Worm (Caenorhabditis elegans): ENCODE measurements around the gene pgp-9.

pgp-9 gene

ce11 chrV:17755592-17755991 lies at the start of gene pgp-9:
Gene pgp-9, plus strand, starts transcription at chrV:17755892.
- no peak for TF ChIP-seq B0310.2 (tag; optimal IDR thresholded peaks at IDR 0.05)
- TF ChIP-seq hmg-4 (GFP tag; optimal IDR thresholded peaks at IDR 0.05) = no peak
- no peak for TF ChIP-seq tbx-11 (GFP tag; IDR thresholded peaks at IDR 0.05)
- no peak for TF ChIP-seq hmbx-1 (tag; optimal IDR thresholded peaks at IDR 0.05)
- no peak for TF ChIP-seq F13C5.2 (tag; optimal IDR thresholded peaks at IDR 0.05)
- TF ChIP-seq ets-7 (tag; optimal IDR thresholded peaks at IDR 0.05) = no peak
- TF ChIP-seq scrt-1 (GFP tag; IDR thresholded peaks at IDR 0.05) = no peak
- no peak for TF ChIP-seq aly-1 (tag; optimal IDR thresholded peaks at IDR 0.05)
- no peak for TF ChIP-seq tra-4 (tag; optimal IDR thresholded peaks at IDR 0.05)
- no peak for TF ChIP-seq ceh-13 (GFP tag; optimal IDR thresholded peaks at IDR 0.05)
- TF ChIP-seq pes-1 (GFP tag; IDR thresholded peaks at IDR 0.05) = no peak
- no peak for TF ChIP-seq sea-1 (GFP tag; conservative IDR thresholded peaks at IDR 0.05)

DNA sequence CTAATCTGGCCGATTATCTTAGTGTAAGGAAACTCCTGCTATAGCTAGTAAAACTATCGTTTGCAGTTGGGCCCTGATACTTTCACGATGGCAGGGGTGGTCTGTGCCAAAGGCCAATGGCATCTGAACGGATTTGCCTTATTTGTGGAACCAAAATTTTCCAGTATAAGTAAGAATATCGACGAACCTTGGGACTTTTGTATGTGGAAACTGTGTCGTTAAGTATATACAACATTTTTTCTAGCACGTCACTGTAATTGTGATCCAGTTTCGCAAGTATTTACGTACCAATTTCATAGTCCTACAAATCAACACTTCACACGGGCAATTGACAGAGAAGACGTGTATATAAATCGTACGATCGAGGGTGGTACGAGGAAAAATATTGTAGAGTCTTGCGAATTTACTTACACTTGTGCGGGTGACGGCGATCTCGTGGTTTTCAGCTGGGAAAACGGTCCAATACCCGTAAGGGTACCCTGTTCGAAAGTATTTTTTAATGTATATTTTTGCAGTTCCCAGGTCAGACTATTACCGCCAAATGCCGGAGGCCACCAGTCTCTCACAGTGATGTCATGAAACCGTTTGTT lies 49.4 kb upstream of the pgp-9 start:
- no peak for TF ChIP-seq ceh-13 (GFP tag; optimal IDR thresholded peaks at IDR 0.05)
- TF ChIP-seq hmg-4 (GFP tag; optimal IDR thresholded peaks at IDR 0.05) = no peak
- no peak for TF ChIP-seq sea-1 (GFP tag; conservative IDR thresholded peaks at IDR 0.05)
- TF ChIP-seq scrt-1 (GFP tag; IDR thresholded peaks at IDR 0.05) = no peak
- no peak for TF ChIP-seq aly-1 (tag; optimal IDR thresholded peaks at IDR 0.05)
- no peak for TF ChIP-seq flt-1 (GFP tag; IDR thresholded peaks at IDR 0.05)
- no peak for TF ChIP-seq tra-4 (tag; optimal IDR thresholded peaks at IDR 0.05)
- no peak for TF ChIP-seq tbx-11 (GFP tag; IDR thresholded peaks at IDR 0.05)
- TF ChIP-seq ets-7 (tag; optimal IDR thresholded peaks at IDR 0.05) = no peak
- TF ChIP-seq ceh-36 (tag; optimal IDR thresholded peaks at IDR 0.05) = no peak
- TF ChIP-seq F13C5.2 (tag; optimal IDR thresholded peaks at IDR 0.05) = no peak
- TF ChIP-seq pes-1 (GFP tag; IDR thresholded peaks at IDR 0.05) = no peak
- no peak for TF ChIP-seq B0310.2 (tag; optimal IDR thresholded peaks at IDR 0.05)
- TF ChIP-seq hmbx-1 (tag; optimal IDR thresholded peaks at IDR 0.05) = no peak
- TF ChIP-seq hnd-1 (tag; optimal IDR thresholded peaks at IDR 0.05) = no peak
- TF ChIP-seq ama-1 (optimal IDR thresholded peaks at IDR 0.05) = no peak

DNA sequence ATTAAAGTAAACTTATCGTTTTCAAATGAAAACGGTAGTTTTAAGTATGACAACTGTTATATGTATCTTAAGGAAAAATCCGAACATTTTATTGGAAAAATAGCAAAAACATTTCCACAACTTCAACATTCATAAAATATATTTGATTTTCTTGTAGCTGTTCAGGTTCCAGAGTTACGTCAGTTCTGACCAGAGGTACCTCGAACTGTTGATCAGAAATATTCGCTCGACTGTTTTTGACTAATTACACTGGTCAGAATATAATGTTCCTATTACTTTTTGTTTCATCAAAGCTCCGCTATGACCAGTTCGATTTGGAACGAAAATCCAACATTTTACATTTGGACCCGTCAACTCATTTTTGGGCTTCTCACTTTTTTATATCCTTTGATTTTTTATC lies 48.7 kb upstream of the pgp-9 start, which contains the start of gene srh-31:
TSS of gene srh-31 (plus strand) at position 301 of the 400 bp plus-strand sequence.
- no peak for TF ChIP-seq ceh-13 (GFP tag; optimal IDR thresholded peaks at IDR 0.05)
- no peak for TF ChIP-seq hmbx-1 (tag; optimal IDR thresholded peaks at IDR 0.05)
- TF ChIP-seq aly-1 (tag; optimal IDR thresholded peaks at IDR 0.05) = no peak
- no peak for TF ChIP-seq ceh-36 (tag; optimal IDR thresholded peaks at IDR 0.05)
- TF ChIP-seq ets-7 (tag; optimal IDR thresholded peaks at IDR 0.05) = no peak
- no peak for TF ChIP-seq flt-1 (GFP tag; IDR thresholded peaks at IDR 0.05)
- no peak for TF ChIP-seq pes-1 (GFP tag; IDR thresholded peaks at IDR 0.05)
- TF ChIP-seq ama-1 (optimal IDR thresholded peaks at IDR 0.05) = no peak
- TF ChIP-seq scrt-1 (GFP tag; IDR thresholded peaks at IDR 0.05) = no peak
- no peak for TF ChIP-seq tra-4 (tag; optimal IDR thresholded peaks at IDR 0.05)
- TF ChIP-seq sea-1 (GFP tag; conservative IDR thresholded peaks at IDR 0.05) = no peak
- no peak for TF ChIP-seq tbx-37 (GFP tag; conservative IDR thresholded peaks at IDR 0.05)
- TF ChIP-seq B0310.2 (tag; optimal IDR thresholded peaks at IDR 0.05) = no peak
- TF ChIP-seq tbx-11 (GFP tag; IDR thresholded peaks at IDR 0.05) = no peak
- no peak for TF ChIP-seq hnd-1 (tag; optimal IDR thresholded peaks at IDR 0.05)
- TF ChIP-seq F13C5.2 (tag; optimal IDR thresholded peaks at IDR 0.05) = no peak
- no peak for TF ChIP-seq hmg-4 (GFP tag; optimal IDR thresholded peaks at IDR 0.05)

- no peak for TF ChIP-seq scrt-1 (GFP tag; IDR thresholded peaks at IDR 0.05)
- no peak for TF ChIP-seq ets-7 (tag; optimal IDR thresholded peaks at IDR 0.05)
- TF ChIP-seq pes-1 (GFP tag; IDR thresholded peaks at IDR 0.05) = no peak
- no peak for TF ChIP-seq sea-1 (GFP tag; conservative IDR thresholded peaks at IDR 0.05)
- no peak for TF ChIP-seq ceh-36 (tag; optimal IDR thresholded peaks at IDR 0.05)
- TF ChIP-seq hmg-4 (GFP tag; optimal IDR thresholded peaks at IDR 0.05) = no peak
- TF ChIP-seq flt-1 (GFP tag; IDR thresholded peaks at IDR 0.05) = no peak
- TF ChIP-seq B0310.2 (tag; optimal IDR thresholded peaks at IDR 0.05) = no peak
- TF ChIP-seq aly-1 (tag; optimal IDR thresholded peaks at IDR 0.05) = no peak
- no peak for TF ChIP-seq tra-4 (tag; optimal IDR thresholded peaks at IDR 0.05)
- no peak for TF ChIP-seq hnd-1 (tag; optimal IDR thresholded peaks at IDR 0.05)
- TF ChIP-seq F13C5.2 (tag; optimal IDR thresholded peaks at IDR 0.05) = no peak
- TF ChIP-seq ama-1 (optimal IDR thresholded peaks at IDR 0.05) = no peak
- no peak for TF ChIP-seq tbx-37 (GFP tag; conservative IDR thresholded peaks at IDR 0.05)
- no peak for TF ChIP-seq tbx-11 (GFP tag; IDR thresholded peaks at IDR 0.05)
- TF ChIP-seq ceh-13 (GFP tag; optimal IDR thresholded peaks at IDR 0.05) = no peak
- TF ChIP-seq hmbx-1 (tag; optimal IDR thresholded peaks at IDR 0.05) = no peak
Measured at ce11 chrV:17712349-17712748, 43.3 kb upstream of the pgp-9 start.

DNA sequence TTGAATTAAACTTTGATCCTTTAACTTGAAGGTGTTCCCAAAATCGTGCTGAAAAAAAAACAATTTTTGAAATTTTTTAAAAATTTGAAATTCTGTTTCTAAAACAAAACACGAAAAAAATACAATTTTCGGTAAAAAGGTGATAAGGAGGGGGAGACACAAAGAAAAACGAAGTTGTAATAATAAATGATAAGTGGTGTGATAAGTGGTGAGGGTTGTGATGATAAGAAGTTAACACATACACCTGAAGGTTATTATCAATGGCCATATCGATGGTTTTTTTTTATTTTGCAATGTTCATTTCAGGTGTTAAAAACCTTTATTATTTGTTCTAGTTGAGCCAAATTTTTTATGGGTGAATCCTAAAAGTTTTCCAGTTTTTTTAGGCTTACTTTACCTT lies 41.4 kb upstream of the pgp-9 start, which contains the start of gene twk-33:
TSS of gene twk-33 (minus strand) at position 48 of the 400 bp plus-strand sequence.
- TF ChIP-seq ceh-13 (GFP tag; optimal IDR thresholded peaks at IDR 0.05) = no peak
- no peak for TF ChIP-seq tra-4 (tag; optimal IDR thresholded peaks at IDR 0.05)
- no peak for TF ChIP-seq scrt-1 (GFP tag; IDR thresholded peaks at IDR 0.05)
- no peak for TF ChIP-seq hnd-1 (tag; optimal IDR thresholded peaks at IDR 0.05)
- TF ChIP-seq B0310.2 (tag; optimal IDR thresholded peaks at IDR 0.05) = no peak
- TF ChIP-seq ceh-36 (tag; optimal IDR thresholded peaks at IDR 0.05) = no peak
- TF ChIP-seq aly-1 (tag; optimal IDR thresholded peaks at IDR 0.05) = no peak
- no peak for TF ChIP-seq sea-1 (GFP tag; conservative IDR thresholded peaks at IDR 0.05)
- no peak for TF ChIP-seq hmbx-1 (tag; optimal IDR thresholded peaks at IDR 0.05)
- TF ChIP-seq F13C5.2 (tag; optimal IDR thresholded peaks at IDR 0.05) = no peak
- TF ChIP-seq ama-1 (optimal IDR thresholded peaks at IDR 0.05) = no peak
- TF ChIP-seq ets-7 (tag; optimal IDR thresholded peaks at IDR 0.05) = no peak
- TF ChIP-seq flt-1 (GFP tag; IDR thresholded peaks at IDR 0.05) = no peak
- TF ChIP-seq pes-1 (GFP tag; IDR thresholded peaks at IDR 0.05) = no peak
- no peak for TF ChIP-seq tbx-11 (GFP tag; IDR thresholded peaks at IDR 0.05)
- no peak for TF ChIP-seq tbx-37 (GFP tag; conservative IDR thresholded peaks at IDR 0.05)
- TF ChIP-seq hmg-4 (GFP tag; optimal IDR thresholded peaks at IDR 0.05) = no peak

DNA sequence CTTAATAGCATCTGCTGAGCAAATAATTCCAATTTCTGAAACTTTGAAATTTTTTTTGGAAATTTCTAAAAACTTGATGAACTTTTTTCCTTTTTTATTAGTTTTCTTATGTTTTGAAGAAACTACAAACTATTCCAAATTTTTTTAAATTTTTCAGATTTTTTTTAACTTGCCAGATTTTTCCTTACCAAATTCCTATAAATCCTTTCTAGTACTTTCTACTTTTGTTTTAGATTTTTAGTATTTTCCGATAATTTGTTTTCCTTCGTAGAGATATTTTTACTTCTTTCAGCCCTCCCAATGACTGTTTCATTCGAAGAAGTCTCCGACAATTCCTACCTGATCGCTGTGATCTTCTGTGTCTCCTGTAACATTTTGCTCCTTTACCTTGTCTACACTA lies 37.0 kb upstream of the pgp-9 start, which contains the start of gene str-77:
TSS of gene str-77 (plus strand) at position 301 of the 400 bp plus-strand sequence.
- TF ChIP-seq tbx-37 (GFP tag; conservative IDR thresholded peaks at IDR 0.05) = no peak
- no peak for TF ChIP-seq hnd-1 (tag; optimal IDR thresholded peaks at IDR 0.05)
- TF ChIP-seq sea-1 (GFP tag; conservative IDR thresholded peaks at IDR 0.05) = no peak
- TF ChIP-seq tra-4 (tag; optimal IDR thresholded peaks at IDR 0.05) = no peak
- no peak for TF ChIP-seq hmbx-1 (tag; optimal IDR thresholded peaks at IDR 0.05)
- no peak for TF ChIP-seq scrt-1 (GFP tag; IDR thresholded peaks at IDR 0.05)
- no peak for TF ChIP-seq aly-1 (tag; optimal IDR thresholded peaks at IDR 0.05)
- no peak for TF ChIP-seq ama-1 (optimal IDR thresholded peaks at IDR 0.05)
- TF ChIP-seq B0310.2 (tag; optimal IDR thresholded peaks at IDR 0.05) = no peak
- TF ChIP-seq ceh-36 (tag; optimal IDR thresholded peaks at IDR 0.05) = no peak
- TF ChIP-seq tbx-11 (GFP tag; IDR thresholded peaks at IDR 0.05) = no peak
